Fruit fly (Drosophila melanogaster) whole organism, adult: ENCODE measurements around the gene Sec5.
A peak's percentile ranks its signal among the peaks of the same experiment; 100 is the strongest.

Experiments
- CG11617 ChIP-seq: fragments of 200-800 bp; sonication (Bioruptor generic); optimal IDR thresholded peaks from 2 replicates; lab custom pipeline; 2017; ENCODE audit warnings: mild to moderate bottlenecking, missing biosample characterization, missing genetic modification reagents, missing genetic modification characterization
- CG12768 ChIP-seq: fragments of 200-800 bp; sonication (Bioruptor generic); optimal IDR thresholded peaks from 2 replicates; lab custom pipeline; 2017; ENCODE audit warnings: missing biosample characterization, missing genetic modification characterization, mild to moderate bottlenecking, moderate library complexity, missing genetic modification reagents
- CG14711 ChIP-seq: fragments of 200-800 bp; sonication (Bioruptor generic); optimal IDR thresholded peaks from 2 replicates; lab custom pipeline; 2018; ENCODE audit warnings: missing biosample characterization, mild to moderate bottlenecking, missing genetic modification characterization, moderate library complexity
- CG1620 ChIP-seq: fragments of 200-800 bp; sonication (Bioruptor generic); optimal IDR thresholded peaks from 2 replicates; lab custom pipeline; 2016; ENCODE audit warnings: missing biosample characterization, missing genetic modification characterization
- CG33017 ChIP-seq: fragments of 200-800 bp; sonication (Bioruptor generic); optimal IDR thresholded peaks from 2 replicates; lab custom pipeline; 2018; ENCODE audit warnings: missing biosample characterization, mild to moderate bottlenecking, missing genetic modification characterization, moderate library complexity
- CG5204 ChIP-seq: fragments of 200-800 bp; sonication (Bioruptor generic); optimal IDR thresholded peaks from 2 replicates; lab custom pipeline; 2016; ENCODE audit warnings: missing biosample characterization, missing genetic modification characterization
- CG7045 ChIP-seq: fragments of 200-800 bp; sonication (Bioruptor generic); optimal IDR thresholded peaks from 2 replicates; lab custom pipeline; 2017; ENCODE audit warnings: missing biosample characterization, mild to moderate bottlenecking, missing genetic modification characterization
- CG7101 ChIP-seq: fragments of 200-800 bp; sonication (Bioruptor generic); optimal IDR thresholded peaks from 2 replicates; lab custom pipeline; 2018; ENCODE audit warnings: missing biosample characterization, mild to moderate bottlenecking, missing genetic modification characterization, moderate library complexity
- Clk ChIP-seq: fragments of 200-800 bp; sonication (Bioruptor generic); optimal IDR thresholded peaks from 2 replicates; lab custom pipeline; 2017; ENCODE audit warnings: missing biosample characterization, missing genetic modification characterization
- Crg-1 ChIP-seq: fragments of 200-800 bp; sonication (Bioruptor generic); optimal IDR thresholded peaks from 2 replicates; lab custom pipeline; 2016; ENCODE audit warnings: missing biosample characterization, missing genetic modification characterization
- Hr96 ChIP-seq: fragments of 200-800 bp; sonication (Bioruptor generic); optimal IDR thresholded peaks from 2 replicates; lab custom pipeline; 2016; ENCODE audit warnings: missing biosample characterization, missing genetic modification characterization
- Mnt ChIP-seq: fragments of 200-800 bp; sonication (Bioruptor generic); optimal IDR thresholded peaks from 2 replicates; lab custom pipeline; 2016; ENCODE audit warnings: missing biosample characterization, mild to moderate bottlenecking, missing genetic modification characterization
- bab1 ChIP-seq: fragments of 200-800 bp; sonication (Bioruptor generic); optimal IDR thresholded peaks from 3 replicates; lab custom pipeline; 2019; ENCODE audit warnings: missing biosample characterization, mild to moderate bottlenecking, missing genetic modification characterization, moderate library complexity
- cic ChIP-seq: fragments of 200-800 bp; sonication (Bioruptor generic); optimal IDR thresholded peaks from 2 replicates; lab custom pipeline; 2017; ENCODE audit warnings: missing biosample characterization, mild to moderate bottlenecking, missing genetic modification characterization, moderate library complexity
- cnc ChIP-seq, 2 experiments: fragments of >200 bp; optimal IDR thresholded peaks; 2 replicates each; lab custom pipeline; 2017
- kay ChIP-seq: fragments of 200-800 bp; sonication (Bioruptor generic); peaks from one replicate; lab custom pipeline; 2016; ENCODE audit warnings: missing biosample characterization, missing genetic modification characterization, borderline replicate concordance
- ovo ChIP-seq: fragments of 200-800 bp; sonication (Bioruptor generic); optimal IDR thresholded peaks from 2 replicates; lab custom pipeline; 2016; ENCODE audit warnings: missing biosample characterization, missing genetic modification characterization
- pad ChIP-seq: fragments of 200-800 bp; sonication (Bioruptor generic); optimal IDR thresholded peaks from 3 replicates; lab custom pipeline; 2017; ENCODE audit warnings: missing biosample characterization, missing genetic modification characterization, mild to moderate bottlenecking, moderate library complexity, missing genetic modification reagents
- tj ChIP-seq: fragments of 200-800 bp; sonication (Bioruptor generic); optimal IDR thresholded peaks from 3 replicates; lab custom pipeline; 2017; ENCODE audit warnings: missing biosample characterization, mild to moderate bottlenecking, missing genetic modification characterization, moderate library complexity
- toe ChIP-seq: fragments of 200-800 bp; sonication (Bioruptor generic); optimal IDR thresholded peaks from 2 replicates; lab custom pipeline; 2016; ENCODE audit warnings: missing biosample characterization, missing genetic modification characterization

The Sec5 gene

dm6 chr2L:3485506-3485905 lies 28.4 kb downstream of the Sec5 start:
- no peak for TF ChIP-seq cnc (optimal IDR thresholded peaks at IDR 0.05; lab: Kevin White, UChicago)
- no peak for TF ChIP-seq Hr96
- TF ChIP-seq CG14711, result no peak
- TF ChIP-seq CG33017 (tag; lab: Kevin White, UChicago), result no peak
- TF ChIP-seq Crg-1 (GFP tag; lab: Kevin White, UChicago), result no peak
- no peak for TF ChIP-seq toe (GFP tag; lab: Kevin White, UChicago)
- TF ChIP-seq pad, result no peak
- no peak for TF ChIP-seq CG1620 (GFP tag; lab: Kevin White, UChicago)
- TF ChIP-seq Mnt, result no peak
- no peak for TF ChIP-seq Clk (GFP tag; lab: Kevin White, UChicago)
- no peak for TF ChIP-seq ovo (GFP tag; lab: Kevin White, UChicago)
- no peak for TF ChIP-seq cic (GFP tag; lab: Kevin White, UChicago)

- TF ChIP-seq cnc (optimal IDR thresholded peaks at IDR 0.05; lab: Kevin White, UChicago) (no peak), Clk (GFP tag; lab: Kevin White, UChicago) (no peak), CG7101 (tag; lab: Kevin White, UChicago) (no peak), pad (no peak), Crg-1 (GFP tag; lab: Kevin White, UChicago) (no peak), CG14711 (no peak), tj (GFP tag; lab: Kevin White, UChicago) (no peak), kay (GFP tag; lab: Kevin White, UChicago) (no peak), CG1620 (GFP tag; lab: Kevin White, UChicago) (no peak), CG11617 (no peak), Hr96 (no peak), ovo (GFP tag; lab: Kevin White, UChicago) (no peak), toe (GFP tag; lab: Kevin White, UChicago) (no peak), CG5204 (GFP tag; lab: Kevin White, UChicago) (no peak), bab1 (GFP tag; lab: Kevin White, UChicago) (no peak), cic (GFP tag; lab: Kevin White, UChicago) (no peak), CG12768 (GFP tag; lab: Kevin White, UChicago) (no peak), CG33017 (tag; lab: Kevin White, UChicago) (no peak)
Observed at dm6 chr2L:3490971-3491370, 33.9 kb downstream of the Sec5 start, which contains the start of gene CG15414. Gene CG15414, minus strand, starts transcription at chr2L:3491071.

- no peak for TF ChIP-seq tj (GFP tag; lab: Kevin White, UChicago)
- no peak for TF ChIP-seq ovo (GFP tag; lab: Kevin White, UChicago)
- no peak for TF ChIP-seq Clk (GFP tag; lab: Kevin White, UChicago)
- no peak for TF ChIP-seq Mnt
- no peak for TF ChIP-seq pad
- no peak for TF ChIP-seq kay (GFP tag; lab: Kevin White, UChicago)
Observed at dm6 chr2L:3493475-3493874, 36.4 kb downstream of the Sec5 start.

- TF ChIP-seq Clk (GFP tag; lab: Kevin White, UChicago) (no peak), Hr96 (no peak), CG5204 (GFP tag; lab: Kevin White, UChicago) (no peak), cic (GFP tag; lab: Kevin White, UChicago) (no peak), CG33017 (tag; lab: Kevin White, UChicago) (no peak), Crg-1 (GFP tag; lab: Kevin White, UChicago) (no peak), tj (GFP tag; lab: Kevin White, UChicago) (no peak), cnc (optimal IDR thresholded peaks at IDR 0.05; lab: Kevin White, UChicago) (no peak), kay (GFP tag; lab: Kevin White, UChicago) (no peak), CG11617 (no peak)
Observed at dm6 chr2L:3495465-3495864, 38.4 kb downstream of the Sec5 start.

- peak; percentile 2 for TF ChIP-seq Clk (GFP tag; lab: Kevin White, UChicago)
- no peak for TF ChIP-seq ovo (GFP tag; lab: Kevin White, UChicago)
Observed at dm6 chr2L:3504851-3505250, 47.7 kb downstream of the Sec5 start.

- peak; percentile 82 for TF ChIP-seq kay (GFP tag; lab: Kevin White, UChicago)
- TF ChIP-seq Hr96, result no peak
Observed at dm6 chr2L:3506322-3506721, 49.2 kb downstream of the Sec5 start.

- TF ChIP-seq Mnt (no peak), Clk (GFP tag; lab: Kevin White, UChicago) (no peak), CG7045 (GFP tag; lab: Kevin White, UChicago) (no peak), toe (GFP tag; lab: Kevin White, UChicago) (no peak), tj (GFP tag; lab: Kevin White, UChicago) (peak; percentile 69), Hr96 (no peak), bab1 (GFP tag; lab: Kevin White, UChicago) (no peak), CG14711 (peak; percentile 12), CG1620 (GFP tag; lab: Kevin White, UChicago) (no peak), ovo (GFP tag; lab: Kevin White, UChicago) (no peak), CG33017 (tag; lab: Kevin White, UChicago) (no peak), CG7101 (tag; lab: Kevin White, UChicago) (no peak), kay (GFP tag; lab: Kevin White, UChicago) (peak; percentile 32), CG12768 (GFP tag; lab: Kevin White, UChicago) (no peak), cnc (optimal IDR thresholded peaks at IDR 0.05; lab: Kevin White, UChicago) (no peak), Crg-1 (GFP tag; lab: Kevin White, UChicago) (no peak), CG5204 (GFP tag; lab: Kevin White, UChicago) (no peak), pad (no peak), CG11617 (no peak)
Observed at dm6 chr2L:3506806-3507205, 49.7 kb downstream of the Sec5 start.
